Fruit fly (Drosophila melanogaster) whole organism, embryonic: ENCODE results near the gene sals.

Experiments
- Ada2b ChIP-seq: fragments of 200-800 bp; sonication (Bioruptor generic); IDR thresholded peaks from 2 replicates; pipeline ENCODE4 v1.3.6; 2022; ENCODE audit warnings: missing biosample characterization, missing genetic modification characterization
- Asciz ChIP-seq: fragments of 200-800 bp; sonication (Bioruptor generic); optimal IDR thresholded peaks from 2 replicates; lab custom pipeline; 2017; ENCODE audit warnings: missing biosample characterization, mild to moderate bottlenecking, missing genetic modification characterization, missing genetic modification reagents
- Atf3 ChIP-seq: fragments of 200-800 bp; sonication (Bioruptor generic); optimal IDR thresholded peaks from 3 replicates; lab custom pipeline; 2016; ENCODE audit warnings: missing biosample characterization, missing genetic modification characterization
- CG10209 ChIP-seq: fragments of 200-800 bp; sonication (Bioruptor generic); optimal IDR thresholded peaks from 3 replicates; lab custom pipeline; 2017; ENCODE audit warnings: missing biosample characterization, mild to moderate bottlenecking, missing genetic modification characterization, missing genetic modification reagents
- CG1024 ChIP-seq: fragments of 200-800 bp; sonication (Bioruptor generic); IDR thresholded peaks from 2 replicates; pipeline ENCODE4 v1.3.6; 2022; ENCODE audit warnings: missing biosample characterization, missing genetic modification characterization
- CG10565 ChIP-seq: fragments of 200-800 bp; sonication (Bioruptor generic); optimal IDR thresholded peaks from 3 replicates; lab custom pipeline; 2016; ENCODE audit warnings: missing biosample characterization, mild to moderate bottlenecking, missing genetic modification characterization
- CG11504 ChIP-seq: fragments of 200-800 bp; sonication (Bioruptor generic); optimal IDR thresholded peaks from 3 replicates; lab custom pipeline; 2019; ENCODE audit warnings: missing biosample characterization, mild to moderate bottlenecking, missing genetic modification characterization, moderate library complexity
- CG12104 ChIP-seq: fragments of 200-800 bp; sonication (Bioruptor generic); optimal IDR thresholded peaks from 3 replicates; lab custom pipeline; 2016; ENCODE audit warnings: missing biosample characterization, missing genetic modification characterization
- CG12155 ChIP-seq: fragments of 200-800 bp; sonication (Bioruptor generic); optimal IDR thresholded peaks from 3 replicates; lab custom pipeline; 2016; ENCODE audit warnings: missing biosample characterization, missing genetic modification characterization
- CG12236 ChIP-seq: fragments of 200-800 bp; sonication (Bioruptor generic); optimal IDR thresholded peaks from 2 replicates; lab custom pipeline; 2016; ENCODE audit warnings: missing biosample characterization, missing genetic modification characterization
- CG13296 ChIP-seq: fragments of 200-800 bp; sonication (Bioruptor generic); optimal IDR thresholded peaks from 3 replicates; lab custom pipeline; 2018; ENCODE audit warnings: missing biosample characterization, mild to moderate bottlenecking, missing genetic modification characterization
- CG14050 ChIP-seq: fragments of 200-800 bp; sonication (Bioruptor generic); IDR thresholded peaks from 3 replicates; pipeline ENCODE4 v1.3.6; 2022; ENCODE audit warnings: missing biosample characterization, missing genetic modification characterization
- CG1529 ChIP-seq: fragments of 200-800 bp; sonication (Bioruptor generic); optimal IDR thresholded peaks from 3 replicates; lab custom pipeline; 2018; ENCODE audit warnings: missing biosample characterization, missing genetic modification characterization
- CG1602 ChIP-seq: fragments of 200-800 bp; sonication (Bioruptor generic); optimal IDR thresholded peaks from 3 replicates; lab custom pipeline; 2016; ENCODE audit warnings: missing biosample characterization, missing genetic modification characterization
- CG16863 ChIP-seq: fragments of 200-800 bp; sonication (Bioruptor generic); optimal IDR thresholded peaks from 3 replicates; lab custom pipeline; 2016; ENCODE audit warnings: missing biosample characterization, missing genetic modification characterization
- CG17829 ChIP-seq: fragments of 200-800 bp; optimal IDR thresholded peaks from 2 replicates; lab custom pipeline; 2019; ENCODE audit warnings: missing biosample characterization, mild to moderate bottlenecking, missing genetic modification characterization, moderate library complexity
- CG1792 ChIP-seq: fragments of 200-800 bp; sonication (Bioruptor generic); optimal IDR thresholded peaks from 2 replicates; lab custom pipeline; 2016; ENCODE audit warnings: missing biosample characterization, missing genetic modification characterization
- CG2712 ChIP-seq: fragments of 200-800 bp; optimal IDR thresholded peaks from 3 replicates; lab custom pipeline; 2019; ENCODE audit warnings: missing biosample characterization, mild to moderate bottlenecking, missing genetic modification characterization, moderate library complexity
- CG34376 ChIP-seq: fragments of 200-800 bp; sonication (Bioruptor generic); optimal IDR thresholded peaks from 2 replicates; lab custom pipeline; 2018; ENCODE audit warnings: missing biosample characterization, mild to moderate bottlenecking, missing genetic modification characterization
- CG5245 ChIP-seq: fragments of 200-800 bp; sonication (Bioruptor generic); optimal IDR thresholded peaks from 3 replicates; lab custom pipeline; 2016; ENCODE audit warnings: missing biosample characterization, missing genetic modification characterization
- CG7786 ChIP-seq: fragments of 200-800 bp; sonication (Bioruptor generic); optimal IDR thresholded peaks from 2 replicates; lab custom pipeline; 2016; ENCODE audit warnings: missing biosample characterization, missing genetic modification characterization
- CG9876 ChIP-seq: fragments of 200-800 bp; sonication (Bioruptor generic); optimal IDR thresholded peaks from 2 replicates; lab custom pipeline; 2016; ENCODE audit warnings: missing biosample characterization, missing genetic modification characterization
- CG9932 ChIP-seq: fragments of 200-800 bp; sonication (Bioruptor generic); IDR thresholded peaks from 2 replicates; pipeline ENCODE4 v1.3.6; 2022; ENCODE audit warnings: missing biosample characterization, missing genetic modification characterization
- CrebB ChIP-seq: fragments of 200-800 bp; sonication (Bioruptor generic); optimal IDR thresholded peaks from 3 replicates; lab custom pipeline; 2018; ENCODE audit warnings: missing biosample characterization, mild to moderate bottlenecking, missing genetic modification characterization
- Doc3 ChIP-seq: fragments of 200-800 bp; sonication (Bioruptor generic); IDR thresholded peaks from 3 replicates; pipeline ENCODE4 v1.3.6; 2022; ENCODE audit warnings: missing biosample characterization, missing genetic modification characterization; ENCODE audit not compliant: partially characterized antibody
- Eip74EF ChIP-seq, 2 experiments: fragments of 200-800 bp in 1 of 2; fragments of >200 bp in 1 of 2; sonication (Bioruptor generic) in 1 of 2; optimal IDR thresholded peaks; 2 replicates each; lab custom pipeline; 2017 to 2019; ENCODE audit warnings: missing biosample characterization in 2 of 2, missing genetic modification characterization in 2 of 2, mild to moderate bottlenecking in 1 of 2, moderate library complexity in 1 of 2
- Fer3 ChIP-seq: fragments of 200-800 bp; sonication (Bioruptor generic); optimal IDR thresholded peaks from 2 replicates; lab custom pipeline; 2018; ENCODE audit warnings: missing biosample characterization, mild to moderate bottlenecking, missing genetic modification characterization, moderate library complexity
- Gsc ChIP-seq: fragments of 200-800 bp; sonication (Bioruptor generic); IDR thresholded peaks from 2 replicates; pipeline ENCODE4 v1.3.6; 2022; ENCODE audit warnings: missing biosample characterization, missing genetic modification characterization
- HLH4C ChIP-seq: fragments of 200-800 bp; sonication (Bioruptor generic); IDR thresholded peaks from 3 replicates; pipeline ENCODE4 v1.3.6; 2022; ENCODE audit warnings: missing biosample characterization, missing genetic modification characterization; ENCODE audit not compliant: partially characterized antibody
- Hsf ChIP-seq: fragments of 200-800 bp; sonication (Bioruptor generic); optimal IDR thresholded peaks from 3 replicates; lab custom pipeline; 2016; ENCODE audit warnings: missing biosample characterization, missing genetic modification characterization
- Lpt ChIP-seq: fragments of >200 bp; optimal IDR thresholded peaks from 2 replicates; lab custom pipeline; 2018; ENCODE audit warnings: missing biosample characterization, missing genetic modification characterization
- MESR4 ChIP-seq: fragments of 200-800 bp; sonication (Bioruptor generic); optimal IDR thresholded peaks from 2 replicates; lab custom pipeline; 2018; ENCODE audit warnings: missing biosample characterization, mild to moderate bottlenecking, missing genetic modification characterization, moderate library complexity
- NFAT ChIP-seq: fragments of 200-800 bp; sonication (Bioruptor generic); IDR thresholded peaks from 2 replicates; pipeline ENCODE4 v1.3.6; 2022; ENCODE audit warnings: missing biosample characterization, missing genetic modification characterization
- Opbp ChIP-seq: fragments of 200-800 bp; sonication (Bioruptor generic); IDR thresholded peaks from 3 replicates; pipeline ENCODE4 v1.3.6; 2022; ENCODE audit warnings: missing biosample characterization, missing genetic modification characterization; ENCODE audit not compliant: partially characterized antibody
- Poxn ChIP-seq: fragments of 200-800 bp; sonication (Bioruptor generic); IDR thresholded peaks from 2 replicates; pipeline ENCODE4 v1.3.6; 2022; ENCODE audit warnings: missing biosample characterization, missing genetic modification characterization
- Six4 ChIP-seq: fragments of 200-800 bp; sonication (Bioruptor generic); optimal IDR thresholded peaks from 2 replicates; lab custom pipeline; 2016; ENCODE audit warnings: missing biosample characterization, missing genetic modification characterization
- Sry-δ ChIP-seq: fragments of 200-800 bp; sonication (Bioruptor generic); optimal IDR thresholded peaks from 2 replicates; lab custom pipeline; 2016; ENCODE audit warnings: missing biosample characterization, missing genetic modification characterization
- Xbp1 ChIP-seq: fragments of 200-800 bp; sonication (Bioruptor generic); optimal IDR thresholded peaks from 3 replicates; lab custom pipeline; 2016; ENCODE audit warnings: missing biosample characterization, mild to moderate bottlenecking, missing genetic modification characterization
- az2 ChIP-seq: fragments of 200-800 bp; sonication (Bioruptor generic); optimal IDR thresholded peaks from 3 replicates; lab custom pipeline; 2016; ENCODE audit warnings: missing biosample characterization, missing genetic modification characterization
- bowl ChIP-seq: fragments of 200-800 bp; sonication (Bioruptor generic); IDR thresholded peaks from 2 replicates; pipeline ENCODE4 v1.3.6; 2022; ENCODE audit warnings: missing biosample characterization, missing genetic modification characterization
- cwo ChIP-seq: fragments of 200-800 bp; sonication (Bioruptor generic); optimal IDR thresholded peaks from 3 replicates; lab custom pipeline; 2017; ENCODE audit warnings: missing biosample characterization, missing genetic modification characterization, mild to moderate bottlenecking, moderate library complexity, missing genetic modification reagents
- dimm ChIP-seq: fragments of 200-800 bp; sonication (Bioruptor generic); IDR thresholded peaks from 2 replicates; pipeline ENCODE4 v1.3.6; 2022; ENCODE audit warnings: missing biosample characterization, missing genetic modification characterization
- gsb ChIP-seq: fragments of 200-800 bp; sonication (Bioruptor generic); IDR thresholded peaks from 2 replicates; pipeline ENCODE4 v1.3.6; 2022; ENCODE audit warnings: missing biosample characterization, missing genetic modification characterization
- hth ChIP-seq: fragments of >200 bp; optimal IDR thresholded peaks from 2 replicates; lab custom pipeline; 2017; ENCODE audit warnings: inconsistent platforms
- nau ChIP-seq: fragments of 200-800 bp; sonication (Bioruptor generic); optimal IDR thresholded peaks from 3 replicates; lab custom pipeline; 2017; ENCODE audit warnings: missing biosample characterization, mild to moderate bottlenecking, missing genetic modification characterization, missing genetic modification reagents
- pfk ChIP-seq: fragments of 200-800 bp; sonication (Bioruptor generic); optimal IDR thresholded peaks from 2 replicates; lab custom pipeline; 2018; ENCODE audit warnings: missing biosample characterization, mild to moderate bottlenecking, missing genetic modification characterization, moderate library complexity
- run ChIP-seq: fragments of 200-800 bp; sonication (Bioruptor generic); optimal IDR thresholded peaks from 3 replicates; lab custom pipeline; 2018; ENCODE audit warnings: missing biosample characterization, mild to moderate bottlenecking, missing genetic modification characterization
- tap ChIP-seq: fragments of 200-800 bp; optimal IDR thresholded peaks from 3 replicates; lab custom pipeline; 2019; ENCODE audit warnings: missing biosample characterization, mild to moderate bottlenecking, missing genetic modification characterization, moderate library complexity
- tna ChIP-seq: fragments of 200-800 bp; sonication (Bioruptor generic); IDR thresholded peaks from 2 replicates; pipeline ENCODE4 v1.3.6; 2022; ENCODE audit warnings: missing biosample characterization, missing genetic modification characterization; ENCODE audit not compliant: partially characterized antibody
- trem ChIP-seq: fragments of 200-800 bp; optimal IDR thresholded peaks from 3 replicates; lab custom pipeline; 2019; ENCODE audit warnings: missing biosample characterization, mild to moderate bottlenecking, missing genetic modification characterization, moderate library complexity
- unpg ChIP-seq: fragments of 200-800 bp; sonication (Bioruptor generic); optimal IDR thresholded peaks from 3 replicates; lab custom pipeline; 2018; ENCODE audit warnings: missing biosample characterization, mild to moderate bottlenecking, missing genetic modification characterization, moderate library complexity
- zen2 ChIP-seq: fragments of 200-800 bp; sonication (Bioruptor generic); IDR thresholded peaks from 3 replicates; pipeline ENCODE4 v1.3.6; 2022; ENCODE audit warnings: missing biosample characterization, missing genetic modification characterization; ENCODE audit not compliant: partially characterized antibody

The sals gene

dm6 chr3R:11437528-11437927, 14.1 kb downstream of the sals start, which contains the start of gene CG17230 (continued):
- TF ChIP-seq zen2 (GFP tag; lab: Robert Waterston, UW) (no peak; the same call in 2 of the 3 replicates), Hsf (no peak), az2 (GFP tag; lab: Kevin White, UChicago) (no peak), CG17829 (no peak), CG11504 (tag; lab: Kevin White, UChicago) (peak; percentile 31), CG16863 (no peak), CG5245 (GFP tag; lab: Kevin White, UChicago) (no peak), CrebB (tag; lab: Kevin White, UChicago) (no peak), CG12155 (GFP tag; lab: Kevin White, UChicago) (no peak), tap (no peak), CG9932 (GFP tag; lab: Robert Waterston, UW) (peak; percentile 16; the same call in 1 of the 2 replicates), run (tag; lab: Kevin White, UChicago) (no peak), Xbp1 (GFP tag; lab: Kevin White, UChicago) (no peak), CG1602 (no peak), cwo (GFP tag; lab: Kevin White, UChicago) (no peak), Opbp (peak; percentile 75), CG14050 (GFP tag; lab: Robert Waterston, UW) (no peak), Doc3 (GFP tag; lab: Robert Waterston, UW) (peak; percentile 68), CG1529 (GFP tag; lab: Kevin White, UChicago) (no peak), CG34376 (no peak), CG12104 (GFP tag; lab: Kevin White, UChicago) (no peak), CG1024 (GFP tag; lab: Robert Waterston, UW) (no peak), gsb (GFP tag; lab: Robert Waterston, UW) (no peak), pfk (GFP tag; lab: Kevin White, UChicago) (no peak), Atf3 (no peak), CG7786 (GFP tag; lab: Kevin White, UChicago) (no peak), Asciz (GFP tag; lab: Kevin White, UChicago) (no peak), CG12236 (GFP tag; lab: Kevin White, UChicago) (no peak), CG9876 (no peak), Lpt (GFP tag; lab: Kevin White, UChicago) (no peak), hth (lab: Kevin White, UChicago) (no peak), Six4 (GFP tag; lab: Kevin White, UChicago) (no peak), tna (GFP tag; lab: Robert Waterston, UW) (peak; percentile 28; the same call in 1 of the 2 replicates), CG1792 (GFP tag; lab: Kevin White, UChicago) (no peak), Eip74EF (GFP tag; optimal IDR thresholded peaks at IDR 0.05; lab: Kevin White, UChicago) (no peak), HLH4C (GFP tag; lab: Robert Waterston, UW) (peak; percentile 64), Gsc (GFP tag; lab: Robert Waterston, UW) (no peak), MESR4 (GFP tag; lab: Kevin White, UChicago) (peak; percentile 32), Poxn (GFP tag; lab: Robert Waterston, UW) (no peak), Ada2b (no peak), dimm (no peak), CG13296 (GFP tag; lab: Kevin White, UChicago) (no peak), unpg (GFP tag; lab: Kevin White, UChicago) (no peak), CG10565 (GFP tag; lab: Kevin White, UChicago) (no peak), nau (no peak), bowl (GFP tag; lab: Robert Waterston, UW) (no peak), Sry-δ (GFP tag; lab: Kevin White, UChicago) (peak; percentile 82), trem (tag; lab: Kevin White, UChicago) (peak; percentile 38), CG2712 (tag; lab: Kevin White, UChicago) (no peak), Fer3 (tag; lab: Kevin White, UChicago) (no peak), CG10209 (GFP tag; lab: Kevin White, UChicago) (no peak), NFAT (GFP tag; lab: Robert Waterston, UW) (no peak)
